Worm (Caenorhabditis elegans): ENCODE data around the gene zig-13.
"Not testable (repeated sequence)": the region's sequence is repeated elsewhere in the genome, so short reads cannot be mapped to it uniquely, and the experiment has no call there.

zig-13 gene

ce11 chrIII:131627-132026 lies 24.9 kb downstream of the zig-13 start:
- TF ChIP-seq lin-15B (tag; optimal IDR thresholded peaks at IDR 0.05) = peak; percentile 77
- no peak for TF ChIP-seq nhr-25 (tag; optimal IDR thresholded peaks at IDR 0.05)
- TF ChIP-seq nhr-237 (tag; optimal IDR thresholded peaks at IDR 0.05) = no peak
- TF ChIP-seq nhr-23 (tag; optimal IDR thresholded peaks at IDR 0.05) = peak; percentile 61
- peak; percentile 71 for TF ChIP-seq egl-5 (tag; optimal IDR thresholded peaks at IDR 0.05)
- peak; percentile 13 for TF ChIP-seq jun-1 (tag; optimal IDR thresholded peaks at IDR 0.05)
- no peak for TF ChIP-seq sea-2 (GFP tag; optimal IDR thresholded peaks at IDR 0.05)
- TF ChIP-seq nhr-77 (tag; optimal IDR thresholded peaks at IDR 0.05) = peak; percentile 9
- no peak for TF ChIP-seq pqm-1 (tag; optimal IDR thresholded peaks at IDR 0.05)
- TF ChIP-seq fkh-10 (GFP tag; optimal IDR thresholded peaks at IDR 0.05) = peak; percentile 12
- no peak for TF ChIP-seq ceh-9 (tag; optimal IDR thresholded peaks at IDR 0.05)
- no peak for TF ChIP-seq ceh-82 (tag; optimal IDR thresholded peaks at IDR 0.05)
- peak; percentile 33 for TF ChIP-seq elt-2 (tag; optimal IDR thresholded peaks at IDR 0.05)
- peak; percentile 82 for TF ChIP-seq pha-4 (tag; optimal IDR thresholded peaks at IDR 0.05)
- TF ChIP-seq nfya-1 (tag; optimal IDR thresholded peaks at IDR 0.05; ENCODE audit: insufficient read depth) = peak; percentile 70
- peak; percentile 18 for TF ChIP-seq hmg-11 (tag; optimal IDR thresholded peaks at IDR 0.05)
- TF ChIP-seq snpc-4 (tag; optimal IDR thresholded peaks at IDR 0.05) = peak; percentile 55
- TF ChIP-seq lin-39 (tag; optimal IDR thresholded peaks at IDR 0.05) = peak; percentile 82

- TF ChIP-seq elt-2 (tag; optimal IDR thresholded peaks at IDR 0.05) = peak; percentile 38
- TF ChIP-seq pha-4 (tag; optimal IDR thresholded peaks at IDR 0.05) = peak; percentile 38
- no peak for TF ChIP-seq lsy-12 (tag; optimal IDR thresholded peaks at IDR 0.05)
Observed at ce11 chrIII:130650-131049, 25.9 kb downstream of the zig-13 start, which contains the start of the genes nhr-280 and C29F9.2. TSS of gene nhr-280 (minus strand) at chrIII:130750. TSS of gene C29F9.2 (plus strand) at chrIII:130947.

- TF ChIP-seq ama-1 (optimal IDR thresholded peaks at IDR 0.05) (no peak), skn-1 (tag; optimal IDR thresholded peaks at IDR 0.05) (no peak), lin-15B (tag; optimal IDR thresholded peaks at IDR 0.05) (no peak), zag-1 (tag; optimal IDR thresholded peaks at IDR 0.05) (no peak), elt-2 (tag; optimal IDR thresholded peaks at IDR 0.05) (no peak), daf-12 (tag; optimal IDR thresholded peaks at IDR 0.05) (no peak), jun-1 (tag; optimal IDR thresholded peaks at IDR 0.05) (no peak), nhr-77 (tag; optimal IDR thresholded peaks at IDR 0.05) (no peak), elt-3 (tag; optimal IDR thresholded peaks at IDR 0.05) (no peak), nfya-1 (tag; optimal IDR thresholded peaks at IDR 0.05; ENCODE audit: insufficient read depth) (no peak), fkh-2 (tag; optimal IDR thresholded peaks at IDR 0.05) (no peak)
Observed at ce11 chrIII:124478-124877, 32.1 kb downstream of the zig-13 start, which contains the start of gene pals-23. TSS of gene pals-23 (plus strand) at chrIII:124778.

ce11 chrIII:121983-122449 lies 34.5 kb downstream of the zig-13 start, which contains the start of gene C29F9.12:
TSS of gene C29F9.12 (minus strand) at chrIII:122033.
- not testable (repeated sequence) for TF ChIP-seq jun-1, ztf-11, elt-2 (tag; optimal IDR thresholded peaks at IDR 0.05)

ce11 chrIII:120199-120598 lies 36.3 kb downstream of the zig-13 start, which contains the start of gene pals-24:
TSS of gene pals-24 (plus strand) at chrIII:120435.
- TF ChIP-seq pqm-1 (tag; optimal IDR thresholded peaks at IDR 0.05) (peak; percentile 87), fos-1 (tag; optimal IDR thresholded peaks at IDR 0.05) (no peak), pha-4 (tag; optimal IDR thresholded peaks at IDR 0.05) (peak; percentile 58), nhr-67 (tag; optimal IDR thresholded peaks at IDR 0.05) (no peak), jun-1 (tag; optimal IDR thresholded peaks at IDR 0.05) (peak; percentile 46), R02D3.7 (tag; optimal IDR thresholded peaks at IDR 0.05) (no peak), elt-2 (tag; optimal IDR thresholded peaks at IDR 0.05) (peak; percentile 84)

ce11 chrIII:117857-118256 lies 38.7 kb downstream of the zig-13 start:
- TF ChIP-seq nhr-77 (tag; optimal IDR thresholded peaks at IDR 0.05) (no peak), fos-1 (tag; optimal IDR thresholded peaks at IDR 0.05) (no peak), nfya-1 (tag; optimal IDR thresholded peaks at IDR 0.05; ENCODE audit: insufficient read depth) (no peak), ztf-4 (tag; optimal IDR thresholded peaks at IDR 0.05) (no peak), elt-3 (tag; optimal IDR thresholded peaks at IDR 0.05) (no peak), fkh-10 (GFP tag; optimal IDR thresholded peaks at IDR 0.05) (no peak), nhr-76 (tag; optimal IDR thresholded peaks at IDR 0.05) (no peak), lin-15B (tag; optimal IDR thresholded peaks at IDR 0.05) (no peak), elt-1 (tag; optimal IDR thresholded peaks at IDR 0.05) (no peak), ztf-11 (tag; optimal IDR thresholded peaks at IDR 0.05) (no peak), lsy-12 (tag; optimal IDR thresholded peaks at IDR 0.05) (no peak), tbx-2 (tag; optimal IDR thresholded peaks at IDR 0.05) (no peak)
